Worm (Caenorhabditis elegans) whole organism, L4 larva: Measurements from ENCODE around the gene nhr-99.

Source experiments
- Y48G9A.11 ChIP-seq: fragments of 200-800 bp; sonication (Bioruptor generic); IDR thresholded peaks from 2 replicates; pipeline ENCODE4 v1.3.6; 2022; ENCODE audit warnings: missing genetic modification reagents, missing genetic modification characterization, missing compliant biosample characterization
- daf-12 ChIP-seq: fragments of 150-350 bp; optimal IDR thresholded peaks from 2 replicates; lab custom pipeline; 2014; ENCODE audit warnings: missing biosample characterization, missing genetic modification reagents, missing genetic modification characterization
- mdl-1 ChIP-seq, 2 experiments: fragments of 150-350 bp in 1 of 2; sonication (generic microtip) in 1 of 2; optimal IDR thresholded peaks; 2 replicates each; lab custom pipeline; 2014 to 2017; ENCODE audit warnings: missing biosample characterization in 2 of 2, missing genetic modification characterization in 2 of 2
- tag-97 ChIP-seq: fragments of 200-800 bp; sonication (Bioruptor generic); IDR thresholded peaks from 2 replicates; pipeline ENCODE4 v1.3.6; 2022; ENCODE audit warnings: missing genetic modification characterization, missing compliant biosample characterization

DNA sequence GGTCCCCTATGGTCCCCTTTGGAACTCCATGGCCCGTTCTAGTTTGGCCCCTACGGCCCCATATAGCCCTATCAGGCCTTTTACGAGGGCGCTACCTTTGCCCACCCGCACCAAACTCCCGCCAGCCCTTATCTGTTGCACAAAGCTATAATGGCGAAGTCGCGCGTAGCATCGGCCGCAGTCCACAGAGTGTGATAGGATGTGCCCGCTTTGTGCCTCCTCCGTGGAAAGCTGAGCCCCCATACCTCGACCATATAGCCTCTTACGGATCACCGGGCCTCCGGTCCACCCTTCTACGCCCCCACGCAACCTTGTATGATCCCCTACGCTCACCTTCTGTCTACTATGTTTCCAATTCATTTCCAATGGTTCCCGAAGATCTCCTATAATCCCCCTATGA, 27.6 kb upstream of the nhr-99 start:
- TF ChIP-seq mdl-1 (tag; optimal IDR thresholded peaks at IDR 0.05; lab: Kevin White, UChicago) = no peak
- no peak for TF ChIP-seq tag-97 (GFP tag; lab: Robert Waterston, UW)
- TF ChIP-seq daf-12 (tag; lab: Kevin White, UChicago) = no peak
- no peak for TF ChIP-seq Y48G9A.11 (GFP tag; lab: Robert Waterston, UW)
